Fruit fly (Drosophila melanogaster) whole organism, embryonic: ENCODE data around the gene CG43737.

Experiments used
- Abd-B ChIP-seq: fragments of 200-800 bp; sonication (Bioruptor generic); optimal IDR thresholded peaks from 2 replicates; lab custom pipeline; 2018; ENCODE audit warnings: missing biosample characterization, mild to moderate bottlenecking, missing genetic modification characterization, moderate library complexity
- Ada2b ChIP-seq: fragments of 200-800 bp; sonication (Bioruptor generic); IDR thresholded peaks from 2 replicates; pipeline ENCODE4 v1.3.6; 2022; ENCODE audit warnings: missing biosample characterization, missing genetic modification characterization
- CG10209 ChIP-seq: fragments of 200-800 bp; sonication (Bioruptor generic); optimal IDR thresholded peaks from 3 replicates; lab custom pipeline; 2017; ENCODE audit warnings: missing biosample characterization, mild to moderate bottlenecking, missing genetic modification characterization, missing genetic modification reagents
- CG11085 ChIP-seq: fragments of 200-800 bp; sonication (Bioruptor generic); IDR thresholded peaks from 2 replicates; pipeline ENCODE4 v1.3.6; 2022; ENCODE audit warnings: missing biosample characterization, missing genetic modification characterization
- CG11560 ChIP-seq: fragments of 200-800 bp; sonication (Bioruptor generic); IDR thresholded peaks from 3 replicates; pipeline ENCODE4 v1.3.6; 2022; ENCODE audit warnings: missing biosample characterization, missing genetic modification characterization
- CG11695 ChIP-seq: fragments of 200-800 bp; sonication (Bioruptor generic); IDR thresholded peaks from 3 replicates; pipeline ENCODE4 v1.3.6; 2022; ENCODE audit warnings: missing biosample characterization, missing genetic modification characterization
- CG12071 ChIP-seq: fragments of 200-800 bp; sonication (Bioruptor generic); optimal IDR thresholded peaks from 3 replicates; lab custom pipeline; 2018; ENCODE audit warnings: missing biosample characterization, mild to moderate bottlenecking, missing genetic modification characterization
- CG13296 ChIP-seq: fragments of 200-800 bp; sonication (Bioruptor generic); optimal IDR thresholded peaks from 3 replicates; lab custom pipeline; 2018; ENCODE audit warnings: missing biosample characterization, mild to moderate bottlenecking, missing genetic modification characterization
- CG13775 ChIP-seq: fragments of 200-800 bp; sonication (Bioruptor generic); optimal IDR thresholded peaks from 3 replicates; lab custom pipeline; 2017; ENCODE audit warnings: missing biosample characterization, mild to moderate bottlenecking, missing genetic modification characterization
- CG17359 ChIP-seq: fragments of 200-800 bp; sonication (Bioruptor generic); optimal IDR thresholded peaks from 3 replicates; lab custom pipeline; 2018; ENCODE audit warnings: missing biosample characterization, mild to moderate bottlenecking, missing genetic modification characterization, moderate library complexity
- CG17612 ChIP-seq: fragments of 200-800 bp; sonication (Bioruptor generic); IDR thresholded peaks from 2 replicates; pipeline ENCODE4 v1.3.6; 2022; ENCODE audit warnings: missing biosample characterization, missing genetic modification characterization
- CG2120 ChIP-seq: fragments of 200-800 bp; sonication (Bioruptor generic); optimal IDR thresholded peaks from 3 replicates; lab custom pipeline; 2016; ENCODE audit warnings: missing biosample characterization, missing genetic modification characterization
- CG2678 ChIP-seq: fragments of 200-800 bp; sonication (Bioruptor generic); optimal IDR thresholded peaks from 3 replicates; lab custom pipeline; 2019; ENCODE audit warnings: missing biosample characterization, mild to moderate bottlenecking, missing genetic modification characterization, moderate library complexity
- CG2712 ChIP-seq: fragments of 200-800 bp; optimal IDR thresholded peaks from 3 replicates; lab custom pipeline; 2019; ENCODE audit warnings: missing biosample characterization, mild to moderate bottlenecking, missing genetic modification characterization, moderate library complexity
- CG3281 ChIP-seq: fragments of 200-800 bp; sonication (Bioruptor generic); optimal IDR thresholded peaks from 3 replicates; lab custom pipeline; 2017; ENCODE audit warnings: missing biosample characterization, mild to moderate bottlenecking, missing genetic modification characterization
- CG3995 ChIP-seq: fragments of 200-800 bp; sonication (Bioruptor generic); optimal IDR thresholded peaks from 3 replicates; lab custom pipeline; 2016; ENCODE audit warnings: missing biosample characterization, missing genetic modification characterization
- CG5245 ChIP-seq: fragments of 200-800 bp; sonication (Bioruptor generic); optimal IDR thresholded peaks from 3 replicates; lab custom pipeline; 2016; ENCODE audit warnings: missing biosample characterization, missing genetic modification characterization
- CG7372 ChIP-seq: fragments of 200-800 bp; sonication (Bioruptor generic); IDR thresholded peaks from 2 replicates; pipeline ENCODE4 v1.3.6; 2022; ENCODE audit warnings: missing biosample characterization, missing genetic modification characterization
- CG7745 ChIP-seq: fragments of 200-800 bp; sonication (Bioruptor generic); optimal IDR thresholded peaks from 2 replicates; lab custom pipeline; 2018; ENCODE audit warnings: missing biosample characterization, mild to moderate bottlenecking, missing genetic modification characterization, moderate library complexity
- CG8944 ChIP-seq: fragments of 200-800 bp; sonication (Bioruptor generic); optimal IDR thresholded peaks from 3 replicates; lab custom pipeline; 2016; ENCODE audit warnings: missing biosample characterization, missing genetic modification characterization
- CG9797 ChIP-seq: fragments of 200-800 bp; sonication (Bioruptor generic); optimal IDR thresholded peaks from 3 replicates; lab custom pipeline; 2018; ENCODE audit warnings: missing biosample characterization, mild to moderate bottlenecking, missing genetic modification characterization
- Doc2 ChIP-seq: fragments of 200-800 bp; sonication (Bioruptor generic); IDR thresholded peaks from 2 replicates; pipeline ENCODE4 v1.3.6; 2022; ENCODE audit warnings: missing biosample characterization, missing genetic modification characterization
- ERR ChIP-seq: fragments of 200-800 bp; sonication (Bioruptor generic); optimal IDR thresholded peaks from 2 replicates; lab custom pipeline; 2016; ENCODE audit warnings: missing biosample characterization, missing genetic modification characterization
- Ets97D ChIP-seq: fragments of 200-800 bp; sonication (Bioruptor generic); optimal IDR thresholded peaks from 3 replicates; lab custom pipeline; 2016; ENCODE audit warnings: missing biosample characterization, missing genetic modification characterization
- Fer3 ChIP-seq: fragments of 200-800 bp; sonication (Bioruptor generic); optimal IDR thresholded peaks from 2 replicates; lab custom pipeline; 2018; ENCODE audit warnings: missing biosample characterization, mild to moderate bottlenecking, missing genetic modification characterization, moderate library complexity
- HHEX ChIP-seq: fragments of 200-800 bp; sonication (Bioruptor generic); optimal IDR thresholded peaks from 3 replicates; lab custom pipeline; 2017; ENCODE audit warnings: missing biosample characterization, mild to moderate bottlenecking, missing genetic modification characterization, missing genetic modification reagents
- HLH4C ChIP-seq: fragments of 200-800 bp; sonication (Bioruptor generic); IDR thresholded peaks from 3 replicates; pipeline ENCODE4 v1.3.6; 2022; ENCODE audit warnings: missing biosample characterization, missing genetic modification characterization; ENCODE audit not compliant: partially characterized antibody
- Hmr ChIP-seq: fragments of 200-800 bp; sonication (Bioruptor generic); optimal IDR thresholded peaks from 3 replicates; lab custom pipeline; 2017; ENCODE audit warnings: mild to moderate bottlenecking, missing biosample characterization, missing genetic modification reagents, missing genetic modification characterization
- Hmx ChIP-seq: fragments of 200-800 bp; sonication (Bioruptor generic); optimal IDR thresholded peaks from 2 replicates; lab custom pipeline; 2016; ENCODE audit warnings: missing biosample characterization, missing genetic modification characterization
- Lim3 ChIP-seq: fragments of 200-800 bp; sonication (Bioruptor generic); IDR thresholded peaks from 2 replicates; pipeline ENCODE4 v1.3.6; 2022; ENCODE audit warnings: missing biosample characterization, missing genetic modification characterization
- MTF-1 ChIP-seq: fragments of 200-800 bp; sonication (Bioruptor generic); optimal IDR thresholded peaks from 2 replicates; lab custom pipeline; 2018; ENCODE audit warnings: missing biosample characterization, mild to moderate bottlenecking, missing genetic modification characterization, borderline replicate concordance
- Ptx1 ChIP-seq: fragments of 200-800 bp; sonication (Bioruptor generic); IDR thresholded peaks from 2 replicates; pipeline ENCODE4 v1.3.6; 2022; ENCODE audit warnings: missing biosample characterization, missing genetic modification characterization
- Sox100B ChIP-seq: fragments of 200-800 bp; sonication (Bioruptor generic); optimal IDR thresholded peaks from 3 replicates; lab custom pipeline; 2018; ENCODE audit warnings: missing biosample characterization, mild to moderate bottlenecking, missing genetic modification characterization
- Trl ChIP-seq, 3 experiments: fragments of >200 bp in 2 of 3; fragments of 200-800 bp in 1 of 3; sonication (Bioruptor generic) in 1 of 3; optimal IDR thresholded peaks; 2 replicates in 1 of 3; 3 replicates in 2 of 3; lab custom pipeline; 2016 to 2017; ENCODE audit warnings: missing biosample characterization in 1 of 3, missing genetic modification characterization in 1 of 3
- Usf ChIP-seq: fragments of 200-800 bp; sonication (Bioruptor generic); optimal IDR thresholded peaks from 2 replicates; lab custom pipeline; 2017; ENCODE audit warnings: missing genotype, missing biosample characterization, missing genetic modification characterization
- ab ChIP-seq: fragments of 200-800 bp; sonication (Bioruptor generic); optimal IDR thresholded peaks from 2 replicates; lab custom pipeline; 2016; ENCODE audit warnings: missing biosample characterization, missing genetic modification characterization
- ase ChIP-seq: fragments of 200-800 bp; sonication (Bioruptor generic); IDR thresholded peaks from 3 replicates; pipeline ENCODE4 v1.3.6; 2022; ENCODE audit warnings: missing biosample characterization, missing genetic modification characterization
- bab2 ChIP-seq: fragments of 200-800 bp; sonication (Bioruptor generic); optimal IDR thresholded peaks from 2 replicates; lab custom pipeline; 2016; ENCODE audit warnings: missing biosample characterization, missing genetic modification characterization
- bsh ChIP-seq, 2 experiments: fragments of 200-800 bp; sonication (Bioruptor generic); optimal IDR thresholded peaks; 2 replicates each; lab custom pipeline; 2017 to 2018; ENCODE audit warnings: mild to moderate bottlenecking in 2 of 2, missing biosample characterization in 2 of 2, missing genetic modification characterization in 2 of 2, moderate library complexity in 1 of 2
- cad ChIP-seq: fragments of >200 bp; optimal IDR thresholded peaks from 2 replicates; lab custom pipeline; 2017; ENCODE audit warnings: missing biosample characterization, missing genetic modification characterization
- caup ChIP-seq: fragments of 200-800 bp; sonication (Bioruptor generic); optimal IDR thresholded peaks from 3 replicates; lab custom pipeline; 2017; ENCODE audit warnings: missing biosample characterization, mild to moderate bottlenecking, missing genetic modification characterization, moderate library complexity; ENCODE audit not compliant: severe bottlenecking
- chm ChIP-seq: fragments of 200-800 bp; sonication (Bioruptor generic); IDR thresholded peaks from 2 replicates; pipeline ENCODE4 v1.3.6; 2022; ENCODE audit warnings: missing biosample characterization, missing genetic modification characterization
- croc ChIP-seq: fragments of 200-800 bp; sonication (Bioruptor generic); conservative IDR thresholded peaks from 3 replicates; pipeline ENCODE4 v1.3.6; 2022; ENCODE audit warnings: missing biosample characterization, missing genetic modification characterization
- eyg ChIP-seq: fragments of 200-800 bp; sonication (Bioruptor generic); optimal IDR thresholded peaks from 3 replicates; lab custom pipeline; 2016; ENCODE audit warnings: missing biosample characterization, missing genetic modification characterization
- lab ChIP-seq: fragments of 200-800 bp; sonication (Bioruptor generic); optimal IDR thresholded peaks from 3 replicates; lab custom pipeline; 2017; ENCODE audit warnings: missing biosample characterization, missing genetic modification characterization, mild to moderate bottlenecking, moderate library complexity, missing genetic modification reagents
- lbe ChIP-seq: fragments of 200-800 bp; sonication (Bioruptor generic); optimal IDR thresholded peaks from 2 replicates; lab custom pipeline; 2016; ENCODE audit warnings: missing biosample characterization, mild to moderate bottlenecking, missing genetic modification characterization
- stwl ChIP-seq: fragments of 200-800 bp; sonication (Bioruptor generic); optimal IDR thresholded peaks from 3 replicates; lab custom pipeline; 2018; ENCODE audit warnings: missing biosample characterization, mild to moderate bottlenecking, missing genetic modification characterization, moderate library complexity
- unpg ChIP-seq: fragments of 200-800 bp; sonication (Bioruptor generic); optimal IDR thresholded peaks from 3 replicates; lab custom pipeline; 2018; ENCODE audit warnings: missing biosample characterization, mild to moderate bottlenecking, missing genetic modification characterization, moderate library complexity
- zf30C ChIP-seq: fragments of 200-800 bp; sonication (Bioruptor generic); optimal IDR thresholded peaks from 3 replicates; lab custom pipeline; 2018; ENCODE audit warnings: missing biosample characterization, mild to moderate bottlenecking, missing genetic modification characterization

Gene CG43737

DNA sequence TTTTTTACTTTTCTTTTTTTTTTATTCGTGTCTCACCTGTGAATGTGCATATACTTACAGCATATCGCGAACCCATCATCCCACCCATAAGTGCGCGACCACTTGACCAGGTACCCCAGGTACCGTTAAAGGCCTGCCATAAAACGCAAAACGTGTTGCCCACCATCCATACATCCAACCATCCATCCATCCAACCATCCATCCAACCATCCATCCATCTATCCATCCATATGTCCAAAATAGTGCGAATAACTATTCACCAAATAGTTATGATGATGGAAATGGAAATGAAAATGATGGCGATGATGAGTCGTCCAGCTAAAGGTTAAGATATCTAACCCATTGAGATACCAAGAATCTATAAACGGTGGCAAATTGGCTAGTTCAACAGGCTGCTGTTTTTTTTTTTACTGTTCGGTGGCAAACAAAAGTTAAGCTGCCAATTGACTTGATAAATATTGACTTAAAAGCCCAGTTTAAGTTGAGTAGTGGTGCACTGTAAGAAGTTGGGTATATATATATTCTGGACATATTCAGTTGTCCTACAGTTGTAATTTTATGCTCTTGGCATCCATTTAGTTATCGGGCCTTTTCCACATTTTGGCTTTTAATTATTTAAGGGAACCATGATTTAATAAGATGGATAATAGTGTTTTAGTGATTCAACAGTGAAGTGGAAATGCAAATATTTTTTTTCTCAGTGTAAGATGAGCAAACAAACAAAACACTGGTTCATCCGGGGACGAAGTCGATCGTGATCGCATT lies 47.2 kb upstream of the CG43737 start (continued):
- no peak for TF ChIP-seq Ets97D (GFP tag; lab: Kevin White, UChicago)
- no peak for TF ChIP-seq CG11560 (tag; lab: Robert Waterston, UW)
- TF ChIP-seq HHEX, result no peak
- no peak for TF ChIP-seq MTF-1 (GFP tag; lab: Kevin White, UChicago)
- TF ChIP-seq Trl (optimal IDR thresholded peaks at IDR 0.05; lab: Kevin White, UChicago), result no peak
- no peak for TF ChIP-seq Trl (GFP tag; optimal IDR thresholded peaks at IDR 0.05; lab: Kevin White, UChicago)
- peak; percentile 28 for TF ChIP-seq Sox100B (GFP tag; lab: Kevin White, UChicago)
- peak; percentile 8 for TF ChIP-seq lab (GFP tag; lab: Kevin White, UChicago)
- no peak for TF ChIP-seq CG11695 (GFP tag; lab: Robert Waterston, UW)
- TF ChIP-seq Doc2 (GFP tag; lab: Robert Waterston, UW), result no peak
- no peak for TF ChIP-seq Fer3 (tag; lab: Kevin White, UChicago)
- TF ChIP-seq CG11085 (GFP tag; lab: Robert Waterston, UW), result no peak
- TF ChIP-seq bab2 (GFP tag; lab: Kevin White, UChicago), result no peak
- TF ChIP-seq CG8944, result no peak
- TF ChIP-seq CG13296 (GFP tag; lab: Kevin White, UChicago), result peak; percentile 15
- TF ChIP-seq croc (GFP tag; lab: Robert Waterston, UW), result no peak
- TF ChIP-seq CG3995, result no peak
- TF ChIP-seq CG17359 (tag; lab: Kevin White, UChicago), result no peak
- TF ChIP-seq CG12071 (GFP tag; lab: Kevin White, UChicago), result no peak
- no peak for TF ChIP-seq caup (GFP tag; lab: Kevin White, UChicago)
- no peak for TF ChIP-seq cad (GFP tag; lab: Kevin White, UChicago)
- TF ChIP-seq CG7745 (tag; lab: Kevin White, UChicago), result no peak
- TF ChIP-seq CG7372 (GFP tag; lab: Robert Waterston, UW), result no peak
- TF ChIP-seq CG2712 (tag; lab: Kevin White, UChicago), result peak; percentile 1
- no peak for TF ChIP-seq Usf (GFP tag; lab: Kevin White, UChicago)
- no peak for TF ChIP-seq HLH4C (GFP tag; lab: Robert Waterston, UW)
- TF ChIP-seq stwl (tag; lab: Kevin White, UChicago), result no peak
- TF ChIP-seq CG2120 (GFP tag; lab: Kevin White, UChicago), result peak; percentile 10
- no peak for TF ChIP-seq Abd-B (GFP tag; lab: Kevin White, UChicago)
- TF ChIP-seq bsh (GFP tag; optimal IDR thresholded peaks at IDR 0.05; lab: Kevin White, UChicago), result peak in 1 of 2 experiments; percentile 9
- TF ChIP-seq ERR, result no peak
- no peak for TF ChIP-seq CG10209 (GFP tag; lab: Kevin White, UChicago)
- TF ChIP-seq chm (GFP tag; lab: Robert Waterston, UW), result no peak
- TF ChIP-seq unpg (GFP tag; lab: Kevin White, UChicago), result peak; percentile 12
- no peak for TF ChIP-seq CG13775 (GFP tag; lab: Kevin White, UChicago)
- no peak for TF ChIP-seq CG9797 (GFP tag; lab: Kevin White, UChicago)
- TF ChIP-seq CG2678 (tag; lab: Kevin White, UChicago), result peak; percentile 45
- no peak for TF ChIP-seq CG17612
- TF ChIP-seq Lim3 (GFP tag; lab: Robert Waterston, UW), result no peak
- peak; percentile 22; the same call in 1 of the 2 replicates for TF ChIP-seq Ptx1
- TF ChIP-seq eyg, result no peak
- TF ChIP-seq Hmx (GFP tag; lab: Kevin White, UChicago), result no peak
- TF ChIP-seq CG5245 (GFP tag; lab: Kevin White, UChicago), result no peak
- TF ChIP-seq ab, result no peak
- 0 out of 2 replicates have a peak, but pooled peaks have one; percentile 15 for TF ChIP-seq Ada2b (GFP tag; lab: Robert Waterston, UW)
- no peak for TF ChIP-seq Hmr (GFP tag; lab: Kevin White, UChicago)
- no peak for TF ChIP-seq ase (GFP tag; lab: Robert Waterston, UW)
- TF ChIP-seq lbe (GFP tag; lab: Kevin White, UChicago), result no peak
- TF ChIP-seq CG3281 (GFP tag; lab: Kevin White, UChicago), result peak; percentile 11
- TF ChIP-seq zf30C, result no peak
